Worm (Caenorhabditis elegans) whole organism, L4 larva: ENCODE measurements around the gene hsp-75.

Source experiments
- R02D3.7 ChIP-seq: fragments of 150-350 bp; sonication (generic microtip); optimal IDR thresholded peaks from 3 replicates; lab custom pipeline; 2014; ENCODE audit warnings: missing biosample characterization, missing genetic modification characterization
- Y48G9A.11 ChIP-seq: fragments of 200-800 bp; sonication (Bioruptor generic); IDR thresholded peaks from 2 replicates; pipeline ENCODE4 v1.3.6; 2022; ENCODE audit warnings: missing genetic modification reagents, missing genetic modification characterization, missing compliant biosample characterization
- daf-8 ChIP-seq: fragments of 200-800 bp; sonication (Bioruptor generic); IDR thresholded peaks from 2 replicates; pipeline ENCODE4 v1.3.6; 2022; ENCODE audit warnings: missing genetic modification characterization, missing compliant biosample characterization
- dve-1 ChIP-seq: sonication (generic microtip); optimal IDR thresholded peaks from 2 replicates; lab custom pipeline; 2017; ENCODE audit warnings: antibody characterized with exemption, mild to moderate bottlenecking, missing genetic modification characterization, missing compliant biosample characterization; ENCODE audit not compliant: insufficient read depth

ce11 chrIII:7234148-7234547 lies 7.6 kb upstream of the hsp-75 start, which contains the start of gene ndus-8:
- TF ChIP-seq R02D3.7, result no peak
- TF ChIP-seq Y48G9A.11, result no peak
- no peak for TF ChIP-seq daf-8 (GFP tag; lab: Robert Waterston, UW)
- peak; percentile 62 for TF ChIP-seq dve-1
